Worm (Caenorhabditis elegans): ENCODE data around the gene hpo-36.

Gene hpo-36

DNA sequence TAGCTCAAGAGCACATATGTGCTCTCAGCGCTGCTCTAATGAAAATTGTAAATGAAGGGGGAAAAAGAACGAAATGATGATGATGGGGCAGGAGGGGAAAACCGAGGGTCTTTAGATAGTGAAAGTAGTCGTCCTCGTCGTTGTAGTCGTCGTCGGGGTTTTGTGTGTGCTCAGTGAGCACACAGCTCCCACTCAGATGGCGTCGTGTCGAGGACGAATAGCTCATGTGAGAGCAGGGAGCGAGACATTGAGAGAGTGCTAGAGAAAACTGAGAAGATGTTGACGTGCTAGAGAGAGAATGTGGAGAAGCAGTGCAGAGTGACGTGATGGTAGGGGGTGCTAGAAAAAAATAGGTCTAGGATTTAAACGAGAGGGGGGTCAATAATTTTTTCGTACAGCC, 21.5 kb downstream of the hpo-36 start (continued):
- TF ChIP-seq nhr-71 (tag; optimal IDR thresholded peaks at IDR 0.05) (peak; percentile 67), mef-2 (tag; optimal IDR thresholded peaks at IDR 0.05) (no peak), efl-3 (GFP tag; optimal IDR thresholded peaks at IDR 0.05) (no peak), hpl-2 (GFP tag; optimal IDR thresholded peaks at IDR 0.05) (no peak), tlp-1 (tag; optimal IDR thresholded peaks at IDR 0.05) (no peak), ceh-8 (GFP tag; optimal IDR thresholded peaks at IDR 0.05) (peak; percentile 38), sup-37 (GFP tag; optimal IDR thresholded peaks at IDR 0.05) (no peak), pag-3 (tag; optimal IDR thresholded peaks at IDR 0.05; ENCODE audit: borderline replicate concordance, insufficient read depth) (no peak), zag-1 (tag; optimal IDR thresholded peaks at IDR 0.05) (no peak), elt-2 (tag; optimal IDR thresholded peaks at IDR 0.05) (no peak), unc-30 (tag; optimal IDR thresholded peaks at IDR 0.05) (no peak), ceh-82 (tag; optimal IDR thresholded peaks at IDR 0.05) (peak in 2 of 3 experiments; percentile 36 to 65), mdl-1 (tag; optimal IDR thresholded peaks at IDR 0.05) (no peak), unc-130 (tag; optimal IDR thresholded peaks at IDR 0.05) (no peak), nhr-84 (tag; optimal IDR thresholded peaks at IDR 0.05) (no peak), grh-1 (GFP tag; IDR thresholded peaks at IDR 0.05) (no peak), unc-62 (GFP tag; optimal IDR thresholded peaks at IDR 0.05) (no peak), fkh-8 (tag; optimal IDR thresholded peaks at IDR 0.05) (peak; percentile 88), nhr-28 (tag; optimal IDR thresholded peaks at IDR 0.05) (no peak), fkh-4 (tag; optimal IDR thresholded peaks at IDR 0.05; ENCODE audit: borderline replicate concordance) (no peak), nhr-237 (tag; optimal IDR thresholded peaks at IDR 0.05) (no peak), egl-13 (tag; optimal IDR thresholded peaks at IDR 0.05) (peak; percentile 36), nhr-11 (tag; optimal IDR thresholded peaks at IDR 0.05) (no peak), F16B12.6 (tag; optimal IDR thresholded peaks at IDR 0.05) (no peak), ztf-11 (tag; optimal IDR thresholded peaks at IDR 0.05) (peak in 1 of 2 experiments; percentile 36), C04F5.9 (tag; optimal IDR thresholded peaks at IDR 0.05) (no peak), nhr-76 (tag; optimal IDR thresholded peaks at IDR 0.05) (no peak), aly-2 (tag; optimal IDR thresholded peaks at IDR 0.05) (no peak), zip-4 (GFP tag; optimal IDR thresholded peaks at IDR 0.05) (no peak), unc-86 (tag; optimal IDR thresholded peaks at IDR 0.05) (peak; percentile 77), lsy-2 (tag; optimal IDR thresholded peaks at IDR 0.05) (peak; percentile 19 to 58), Y116A8C.19 (tag; optimal IDR thresholded peaks at IDR 0.05; ENCODE audit: borderline replicate concordance) (no peak), nhr-12 (tag; optimal IDR thresholded peaks at IDR 0.05) (no peak), dpl-1 (GFP tag; optimal IDR thresholded peaks at IDR 0.05) (peak in 1 of 3 experiments; percentile 20), fos-1 (tag; optimal IDR thresholded peaks at IDR 0.05) (no peak), alr-1 (tag; optimal IDR thresholded peaks at IDR 0.05; ENCODE audit: borderline replicate concordance) (no peak), blmp-1 (tag; optimal IDR thresholded peaks at IDR 0.05) (no peak), hlh-4 (tag; optimal IDR thresholded peaks at IDR 0.05) (no peak), nhr-85 (tag) (no peak), xbp-1 (tag; optimal IDR thresholded peaks at IDR 0.05) (peak; percentile 40), nhr-90 (tag; optimal IDR thresholded peaks at IDR 0.05; ENCODE audit: poor library complexity) (no peak), skn-1 (tag; optimal IDR thresholded peaks at IDR 0.05) (peak; percentile 45), lin-13 (GFP tag; optimal IDR thresholded peaks at IDR 0.05) (peak; percentile 31), ceh-90 (tag; optimal IDR thresholded peaks at IDR 0.05) (no peak), rnt-1 (tag; optimal IDR thresholded peaks at IDR 0.05) (no peak), hlh-17 (GFP tag; optimal IDR thresholded peaks at IDR 0.05; ENCODE audit: borderline replicate concordance) (no peak), lir-3 (tag; optimal IDR thresholded peaks at IDR 0.05; ENCODE audit: poor library complexity) (no peak), aha-1 (tag; optimal IDR thresholded peaks at IDR 0.05) (no peak), nhr-77 (tag; optimal IDR thresholded peaks at IDR 0.05) (no peak), isw-1 (GFP tag; IDR thresholded peaks at IDR 0.05) (0 out of 2 replicates have a peak, but pooled peaks have one; percentile 11), ets-5 (GFP tag; IDR thresholded peaks at IDR 0.05) (no peak), lin-39 (tag; optimal IDR thresholded peaks at IDR 0.05) (no peak), jun-1 (tag; optimal IDR thresholded peaks at IDR 0.05) (no peak)

All from whole organism, L1 larva.